Fruit fly (Drosophila melanogaster): Measurements from ENCODE around the gene eya.

The eya gene

dm6 chr2L:6546883-6547471, at the start of gene eya:
Gene eya, minus strand, starts transcription at chr2L:6546976.
- no peak for TF ChIP-seq CG17801 (GFP tag; optimal IDR thresholded peaks at IDR 0.05; ENCODE audit: partially characterized antibody)

dm6 chr2L:6595027-6595426, 48.3 kb upstream of the eya start:
- no peak for TF ChIP-seq CG17801 (GFP tag; optimal IDR thresholded peaks at IDR 0.05; ENCODE audit: partially characterized antibody)

- TF ChIP-seq CG17801 (GFP tag; optimal IDR thresholded peaks at IDR 0.05; ENCODE audit: partially characterized antibody), result no peak
Observed at dm6 chr2L:6584346-6584745, 37.6 kb upstream of the eya start.

dm6 chr2L:6579045-6579444, 32.3 kb upstream of the eya start:
- TF ChIP-seq CG17801 (GFP tag; optimal IDR thresholded peaks at IDR 0.05; ENCODE audit: partially characterized antibody), result no peak

- TF ChIP-seq CG17801 (GFP tag; optimal IDR thresholded peaks at IDR 0.05; ENCODE audit: partially characterized antibody), result no peak
Observed at dm6 chr2L:6566020-6566687, 19.4 kb upstream of the eya start, which contains the start of gene CG13766. Gene CG13766, minus strand, starts transcription at chr2L:6566181.

- TF ChIP-seq CG17801 (GFP tag; optimal IDR thresholded peaks at IDR 0.05; ENCODE audit: partially characterized antibody), result no peak
Observed at dm6 chr2L:6564955-6565354, 18.2 kb upstream of the eya start.

dm6 chr2L:6562358-6562687, 15.5 kb upstream of the eya start:
- TF ChIP-seq CG17801 (GFP tag; optimal IDR thresholded peaks at IDR 0.05; ENCODE audit: partially characterized antibody), result no peak

- TF ChIP-seq CG17801 (GFP tag; optimal IDR thresholded peaks at IDR 0.05; ENCODE audit: partially characterized antibody), result peak; percentile 91
Observed at dm6 chr2L:6561463-6562357, 14.9 kb upstream of the eya start, which contains the start of the genes Trmt6 and Ent2. Gene Trmt6, minus strand, starts transcription at chr2L:6562289. Gene Ent2, plus strand, starts transcription at chr2L:6562325.

dm6 chr2L:6559131-6559530, 12.4 kb upstream of the eya start, which contains the start of gene COX5BL:
Gene COX5BL, plus strand, starts transcription at chr2L:6559431.
- TF ChIP-seq CG17801 (GFP tag; optimal IDR thresholded peaks at IDR 0.05; ENCODE audit: partially characterized antibody), result no peak

- peak; percentile 28 for TF ChIP-seq CG17801 (GFP tag; optimal IDR thresholded peaks at IDR 0.05; ENCODE audit: partially characterized antibody)
Observed at dm6 chr2L:6557429-6558384, 10.9 kb upstream of the eya start, which contains the start of the genes IFT52 and COX5B. Gene IFT52, minus strand, starts transcription at chr2L:6557502. Gene COX5B, plus strand, starts transcription at chr2L:6557800.

- TF ChIP-seq CG17801 (GFP tag; optimal IDR thresholded peaks at IDR 0.05; ENCODE audit: partially characterized antibody), result no peak
Observed at dm6 chr2L:6553797-6554188, 7.0 kb upstream of the eya start.

dm6 chr2L:6553041-6553796, 6.4 kb upstream of the eya start:
- no peak for TF ChIP-seq CG17801 (GFP tag; optimal IDR thresholded peaks at IDR 0.05; ENCODE audit: partially characterized antibody)

dm6 chr2L:6552345-6552744, 5.6 kb upstream of the eya start:
- TF ChIP-seq CG17801 (GFP tag; optimal IDR thresholded peaks at IDR 0.05; ENCODE audit: partially characterized antibody), result no peak

dm6 chr2L:6551452-6551851, 4.7 kb upstream of the eya start:
- TF ChIP-seq CG17801 (GFP tag; optimal IDR thresholded peaks at IDR 0.05; ENCODE audit: partially characterized antibody), result no peak

All from ovary, adult (tissue).